Fruit fly (Drosophila melanogaster) whole organism, embryonic: ENCODE results near the gene CG33552.

ENCODE experiments used
- Atf-2 ChIP-seq: fragments of 200-800 bp; sonication (Bioruptor generic); optimal IDR thresholded peaks from 2 replicates; lab custom pipeline; 2016; ENCODE audit warnings: missing biosample characterization, missing genetic modification characterization
- CG11696 ChIP-seq: fragments of 200-800 bp; sonication (Bioruptor generic); IDR thresholded peaks from 2 replicates; pipeline ENCODE4 v1.3.6; 2022; ENCODE audit warnings: missing biosample characterization, missing genetic modification characterization
- CG1233 ChIP-seq: fragments of 200-800 bp; sonication (Bioruptor generic); optimal IDR thresholded peaks from 4 replicates; lab custom pipeline; 2018; ENCODE audit warnings: missing biosample characterization, mild to moderate bottlenecking, missing genetic modification characterization
- CG13894 ChIP-seq: fragments of 200-800 bp; sonication (Bioruptor generic); optimal IDR thresholded peaks from 3 replicates; lab custom pipeline; 2018; ENCODE audit warnings: missing biosample characterization, mild to moderate bottlenecking, missing genetic modification characterization, moderate library complexity
- CG15514 ChIP-seq: fragments of 200-800 bp; sonication (Bioruptor generic); optimal IDR thresholded peaks from 3 replicates; lab custom pipeline; 2017; ENCODE audit warnings: missing biosample characterization, missing genetic modification characterization, mild to moderate bottlenecking, moderate library complexity, missing genetic modification reagents
- CG17385 ChIP-seq: fragments of 200-800 bp; sonication (Bioruptor generic); optimal IDR thresholded peaks from 3 replicates; lab custom pipeline; 2018; ENCODE audit warnings: missing biosample characterization, mild to moderate bottlenecking, missing genetic modification characterization
- CG2199 ChIP-seq: fragments of 200-800 bp; sonication (Bioruptor generic); IDR thresholded peaks from 3 replicates; pipeline ENCODE4 v1.3.6; 2022; ENCODE audit warnings: missing biosample characterization, missing genetic modification characterization
- CG3065 ChIP-seq: fragments of 200-800 bp; sonication (Bioruptor generic); optimal IDR thresholded peaks from 2 replicates; lab custom pipeline; 2016; ENCODE audit warnings: missing biosample characterization, missing genetic modification characterization
- CG31224 ChIP-seq: fragments of 200-800 bp; sonication (Bioruptor generic); IDR thresholded peaks from 2 replicates; pipeline ENCODE4 v1.3.6; 2022; ENCODE audit warnings: missing biosample characterization, missing genetic modification characterization
- CG3407 ChIP-seq: fragments of 200-800 bp; sonication (Bioruptor generic); optimal IDR thresholded peaks from 2 replicates; lab custom pipeline; 2018; ENCODE audit warnings: missing biosample characterization, mild to moderate bottlenecking, missing genetic modification characterization
- CG34422 ChIP-seq: fragments of 200-800 bp; sonication (Bioruptor generic); IDR thresholded peaks from 3 replicates; pipeline ENCODE4 v1.3.6; 2022; ENCODE audit warnings: missing biosample characterization, missing genetic modification characterization
- CG4424 ChIP-seq: fragments of 200-800 bp; sonication (Bioruptor generic); optimal IDR thresholded peaks from 3 replicates; lab custom pipeline; 2016; ENCODE audit warnings: missing biosample characterization, missing genetic modification characterization
- CG4617 ChIP-seq: fragments of 200-800 bp; sonication (Bioruptor generic); optimal IDR thresholded peaks from 3 replicates; lab custom pipeline; 2016; ENCODE audit warnings: missing biosample characterization, missing genetic modification characterization, borderline replicate concordance
- CG7928 ChIP-seq: fragments of 200-800 bp; sonication (Bioruptor generic); optimal IDR thresholded peaks from 2 replicates; lab custom pipeline; 2017; ENCODE audit warnings: missing biosample characterization, mild to moderate bottlenecking, missing genetic modification characterization
- CG8290 ChIP-seq, 3 experiments: fragments of 200-800 bp; sonication (Bioruptor generic); optimal IDR thresholded peaks; 2 replicates each; lab custom pipeline; 2016 to 2019; ENCODE audit warnings: missing biosample characterization in 3 of 3, missing genetic modification characterization in 3 of 3, mild to moderate bottlenecking in 2 of 3, moderate library complexity in 1 of 3
- CG8388 ChIP-seq: fragments of 200-800 bp; sonication (Bioruptor generic); optimal IDR thresholded peaks from 2 replicates; lab custom pipeline; 2019; ENCODE audit warnings: missing biosample characterization, mild to moderate bottlenecking, missing genetic modification characterization, moderate library complexity
- Dbx ChIP-seq: fragments of 200-800 bp; sonication (Bioruptor generic); IDR thresholded peaks from 3 replicates; pipeline ENCODE4 v1.3.6; 2022; ENCODE audit warnings: missing biosample characterization, missing genetic modification characterization
- Drgx ChIP-seq: fragments of 200-800 bp; sonication (Bioruptor generic); IDR thresholded peaks from 2 replicates; pipeline ENCODE4 v1.3.6; 2022; ENCODE audit warnings: missing biosample characterization, missing genetic modification characterization
- Gug ChIP-seq: fragments of 200-800 bp; sonication (Bioruptor generic); IDR thresholded peaks from 4 replicates; pipeline ENCODE4 v1.3.6; 2022; ENCODE audit warnings: missing biosample characterization, missing genetic modification characterization
- H2.0 ChIP-seq: fragments of 200-800 bp; sonication (Bioruptor generic); IDR thresholded peaks from 2 replicates; pipeline ENCODE4 v1.3.6; 2022; ENCODE audit warnings: missing biosample characterization, missing genetic modification characterization
- Lpt ChIP-seq: fragments of >200 bp; optimal IDR thresholded peaks from 2 replicates; lab custom pipeline; 2018; ENCODE audit warnings: missing biosample characterization, missing genetic modification characterization
- Med ChIP-seq: fragments of 200-800 bp; sonication (Bioruptor generic); peaks from one replicate; lab custom pipeline; 2016; ENCODE audit warnings: missing biosample characterization, missing genetic modification characterization, mild to moderate bottlenecking, inconsistent platforms, moderate library complexity
- NFAT ChIP-seq: fragments of 200-800 bp; sonication (Bioruptor generic); IDR thresholded peaks from 2 replicates; pipeline ENCODE4 v1.3.6; 2022; ENCODE audit warnings: missing biosample characterization, missing genetic modification characterization
- Nf-YA ChIP-seq: fragments of 200-800 bp; sonication (Bioruptor generic); IDR thresholded peaks from 2 replicates; pipeline ENCODE4 v1.3.6; 2022; ENCODE audit warnings: missing biosample characterization, missing genetic modification characterization
- Oli ChIP-seq: fragments of 200-800 bp; sonication (Bioruptor generic); optimal IDR thresholded peaks from 2 replicates; lab custom pipeline; 2018; ENCODE audit warnings: missing biosample characterization, mild to moderate bottlenecking, missing genetic modification characterization, moderate library complexity
- Opbp ChIP-seq: fragments of 200-800 bp; sonication (Bioruptor generic); IDR thresholded peaks from 3 replicates; pipeline ENCODE4 v1.3.6; 2022; ENCODE audit warnings: missing biosample characterization, missing genetic modification characterization; ENCODE audit not compliant: partially characterized antibody
- Rfx ChIP-seq: fragments of 200-800 bp; sonication (Bioruptor generic); IDR thresholded peaks from 2 replicates; pipeline ENCODE4 v1.3.6; 2022; ENCODE audit warnings: missing biosample characterization, missing genetic modification characterization
- bsh ChIP-seq, 2 experiments: fragments of 200-800 bp; sonication (Bioruptor generic); optimal IDR thresholded peaks; 2 replicates each; lab custom pipeline; 2017 to 2018; ENCODE audit warnings: mild to moderate bottlenecking in 2 of 2, missing biosample characterization in 2 of 2, missing genetic modification characterization in 2 of 2, moderate library complexity in 1 of 2
- btn ChIP-seq: fragments of 200-800 bp; sonication (Bioruptor generic); optimal IDR thresholded peaks from 2 replicates; lab custom pipeline; 2016; ENCODE audit warnings: missing biosample characterization, missing genetic modification characterization
- cad ChIP-seq: fragments of >200 bp; optimal IDR thresholded peaks from 2 replicates; lab custom pipeline; 2017; ENCODE audit warnings: missing biosample characterization, missing genetic modification characterization
- cg ChIP-seq: fragments of 200-800 bp; sonication (Bioruptor generic); optimal IDR thresholded peaks from 3 replicates; lab custom pipeline; 2019; ENCODE audit warnings: missing biosample characterization, mild to moderate bottlenecking, missing genetic modification characterization, moderate library complexity
- corto ChIP-seq: fragments of 200-800 bp; sonication (Bioruptor generic); optimal IDR thresholded peaks from 2 replicates; lab custom pipeline; 2016; ENCODE audit warnings: missing biosample characterization, mild to moderate bottlenecking, missing genetic modification characterization, moderate library complexity
- exex ChIP-seq: fragments of 200-800 bp; sonication (Bioruptor generic); optimal IDR thresholded peaks from 4 replicates; lab custom pipeline; 2018; ENCODE audit warnings: missing biosample characterization, mild to moderate bottlenecking, missing genetic modification characterization, moderate library complexity
- gem ChIP-seq: fragments of 200-800 bp; sonication (Bioruptor generic); optimal IDR thresholded peaks from 2 replicates; lab custom pipeline; 2019; ENCODE audit warnings: missing biosample characterization, mild to moderate bottlenecking, missing genetic modification characterization, moderate library complexity
- gsb ChIP-seq: fragments of 200-800 bp; sonication (Bioruptor generic); IDR thresholded peaks from 2 replicates; pipeline ENCODE4 v1.3.6; 2022; ENCODE audit warnings: missing biosample characterization, missing genetic modification characterization
- hth ChIP-seq: fragments of >200 bp; optimal IDR thresholded peaks from 2 replicates; lab custom pipeline; 2017; ENCODE audit warnings: inconsistent platforms
- lbe ChIP-seq: fragments of 200-800 bp; sonication (Bioruptor generic); optimal IDR thresholded peaks from 2 replicates; lab custom pipeline; 2016; ENCODE audit warnings: missing biosample characterization, mild to moderate bottlenecking, missing genetic modification characterization
- nom ChIP-seq: fragments of 200-800 bp; sonication (Bioruptor generic); optimal IDR thresholded peaks from 2 replicates; lab custom pipeline; 2017; ENCODE audit warnings: missing biosample characterization, missing genetic modification characterization, mild to moderate bottlenecking, moderate library complexity, missing genetic modification reagents
- pan ChIP-seq, 4 experiments: fragments of >200 bp in 3 of 4; fragments of 200-800 bp in 1 of 4; sonication (Bioruptor generic) in 1 of 4; optimal IDR thresholded peaks in 3 of 4; IDR thresholded peaks in 1 of 4; 2 replicates each; pipeline versions ENCODE4 v1.3.6 to Lab custom; 2017 to 2022; ENCODE audit warnings: missing biosample characterization in 2 of 4, missing genetic modification characterization in 2 of 4, mixed read lengths in 1 of 4
- row ChIP-seq: fragments of 200-800 bp; sonication (Bioruptor generic); IDR thresholded peaks from 3 replicates; pipeline ENCODE4 v1.3.6; 2022; ENCODE audit warnings: missing biosample characterization, missing genetic modification characterization
- sens ChIP-seq: fragments of 200-800 bp; sonication (Bioruptor generic); peaks from one replicate; lab custom pipeline; 2016; ENCODE audit warnings: missing biosample characterization, missing genetic modification characterization
- sisA ChIP-seq: fragments of 200-800 bp; sonication (Bioruptor generic); IDR thresholded peaks from 2 replicates; pipeline ENCODE4 v1.3.6; 2022; ENCODE audit warnings: missing biosample characterization, missing genetic modification characterization
- sqz ChIP-seq: fragments of 200-800 bp; sonication (Bioruptor generic); optimal IDR thresholded peaks from 3 replicates; lab custom pipeline; 2018; ENCODE audit warnings: missing biosample characterization, mild to moderate bottlenecking, missing genetic modification characterization
- tgo ChIP-seq: fragments of 200-800 bp; sonication (Bioruptor generic); IDR thresholded peaks from 3 replicates; pipeline ENCODE4 v1.3.6; 2022; ENCODE audit warnings: missing biosample characterization, missing genetic modification characterization
- tup ChIP-seq: fragments of 200-800 bp; sonication (Bioruptor generic); optimal IDR thresholded peaks from 2 replicates; lab custom pipeline; 2016; ENCODE audit warnings: missing biosample characterization, mild to moderate bottlenecking, missing genetic modification characterization, moderate library complexity
- zf30C ChIP-seq: fragments of 200-800 bp; sonication (Bioruptor generic); optimal IDR thresholded peaks from 3 replicates; lab custom pipeline; 2018; ENCODE audit warnings: missing biosample characterization, mild to moderate bottlenecking, missing genetic modification characterization

Gene CG33552

DNA sequence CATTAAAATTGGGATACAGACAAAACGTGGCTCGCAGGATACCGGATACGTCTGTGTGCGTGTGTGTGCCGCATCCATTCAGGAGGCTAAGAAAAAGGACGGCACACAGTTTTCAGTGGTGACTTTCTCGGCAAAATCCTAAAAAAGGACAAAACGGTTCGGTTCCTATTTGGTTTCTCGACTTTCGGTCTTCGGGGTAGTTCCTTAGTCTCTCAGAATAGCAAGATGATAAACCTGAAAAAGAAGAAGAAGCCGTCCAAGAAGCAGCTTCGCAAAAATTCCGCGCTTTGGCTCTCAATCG, 3.3 kb downstream of the CG33552 start (continued):
- TF ChIP-seq tup (GFP tag; lab: Kevin White, UChicago) (no peak), CG7928 (GFP tag; lab: Kevin White, UChicago) (no peak), Rfx (no peak), Oli (tag; lab: Kevin White, UChicago) (no peak), CG31224 (GFP tag; lab: Robert Waterston, UW) (no peak), CG15514 (GFP tag; lab: Kevin White, UChicago) (no peak), CG4424 (GFP tag; lab: Kevin White, UChicago) (no peak), gsb (no peak), CG13894 (tag; lab: Kevin White, UChicago) (peak; percentile 80), CG4617 (GFP tag; lab: Kevin White, UChicago) (no peak), Opbp (GFP tag; lab: Robert Waterston, UW) (0 out of 3 replicates have a peak, but pooled peaks have one; percentile 23), NFAT (no peak), CG3065 (no peak), gem (tag; lab: Kevin White, UChicago) (no peak)
- TF ChIP-seq, all 482 proteins: peak for 6

DNA sequence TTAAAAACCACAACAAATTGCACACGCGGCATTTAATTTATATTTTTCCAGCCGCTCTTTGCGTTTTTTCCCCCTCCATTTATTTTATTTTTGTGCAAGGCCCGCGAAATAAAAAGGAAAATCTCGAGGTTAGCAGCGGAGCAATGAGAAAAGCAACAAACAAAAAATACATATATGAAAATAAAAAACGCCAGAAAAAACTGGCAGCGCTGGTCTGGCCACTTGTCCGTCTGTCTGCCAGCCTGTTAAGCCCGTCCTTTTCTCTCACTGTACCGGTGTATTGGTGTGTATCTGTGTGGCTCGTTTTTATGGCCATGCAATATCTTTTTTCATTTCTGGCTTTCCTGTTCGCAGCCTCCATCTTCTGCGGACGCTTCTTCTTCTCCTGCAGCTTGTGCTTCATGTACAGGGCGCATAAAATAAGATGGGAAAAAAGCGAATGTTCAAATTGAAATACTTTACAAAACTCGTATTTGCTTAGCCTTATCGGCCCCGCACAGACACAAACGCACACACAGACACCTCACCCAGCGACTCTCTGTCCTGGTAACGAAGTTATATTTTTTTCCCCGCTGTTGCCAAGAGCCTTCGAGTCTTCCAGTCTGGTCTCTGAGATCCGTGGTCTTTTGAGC, 4.2 kb downstream of the CG33552 start:
- no peak for TF ChIP-seq CG8388 (GFP tag; lab: Kevin White, UChicago)
- TF ChIP-seq sqz (GFP tag; lab: Kevin White, UChicago): peak; percentile 48
- peak; percentile 93 for TF ChIP-seq nom (GFP tag; lab: Kevin White, UChicago)
- no peak for TF ChIP-seq hth (lab: Kevin White, UChicago)
- 0 out of 3 replicates have a peak, but pooled peaks have one; percentile 23 for TF ChIP-seq CG34422
- no peak for TF ChIP-seq CG8290 (GFP tag; optimal IDR thresholded peaks at IDR 0.05; lab: Kevin White, UChicago)
- TF ChIP-seq CG8290 (tag; optimal IDR thresholded peaks at IDR 0.05; lab: Kevin White, UChicago): no peak
- TF ChIP-seq CG3407 (GFP tag; lab: Kevin White, UChicago): no peak
- no peak for TF ChIP-seq Dbx (GFP tag; lab: Robert Waterston, UW)
- TF ChIP-seq Gug: 0 out of 4 replicates have a peak, but pooled peaks have one; percentile 19
- TF ChIP-seq CG17385: peak; percentile 11
- no peak for TF ChIP-seq Nf-YA (GFP tag; lab: Robert Waterston, UW)
- TF ChIP-seq cad (GFP tag; lab: Kevin White, UChicago): peak; percentile 60
- peak in 1 of 2 experiments; percentile 60 for TF ChIP-seq bsh (GFP tag; optimal IDR thresholded peaks at IDR 0.05; lab: Kevin White, UChicago)
- TF ChIP-seq sens (GFP tag; lab: Kevin White, UChicago): peak; percentile 7
- TF ChIP-seq zf30C (GFP tag; lab: Kevin White, UChicago): peak; percentile 76
- no peak for TF ChIP-seq pan (optimal IDR thresholded peaks at IDR 0.05; lab: Kevin White, UChicago)
- no peak for TF ChIP-seq pan (GFP tag; optimal IDR thresholded peaks at IDR 0.05 in 1 of 2, IDR thresholded peaks at IDR 0.05 in 1 of 2)
- TF ChIP-seq tgo (GFP tag; lab: Robert Waterston, UW): no peak
- 0 out of 3 replicates have a peak, but pooled peaks have one; percentile 8 for TF ChIP-seq row (GFP tag; lab: Robert Waterston, UW)
- TF ChIP-seq Lpt: no peak
- TF ChIP-seq lbe: no peak
- TF ChIP-seq Atf-2 (GFP tag; lab: Kevin White, UChicago): no peak
- peak; percentile 37; the same call in 1 of the 2 replicates for TF ChIP-seq Drgx (GFP tag; lab: Robert Waterston, UW)
- 0 out of 3 replicates have a peak, but pooled peaks have one; percentile 10 for TF ChIP-seq CG2199 (GFP tag; lab: Robert Waterston, UW)
- peak; percentile 35 for TF ChIP-seq cg (GFP tag; lab: Kevin White, UChicago)
- 0 out of 2 replicates have a peak, but pooled peaks have one; percentile 8 for TF ChIP-seq sisA
- TF ChIP-seq exex: no peak
- no peak for TF ChIP-seq CG1233 (GFP tag; lab: Kevin White, UChicago)
- TF ChIP-seq btn (GFP tag; lab: Kevin White, UChicago): no peak
- TF ChIP-seq corto (GFP tag; lab: Kevin White, UChicago): peak; percentile 24
- peak; percentile 7; the same call in 1 of the 2 replicates for TF ChIP-seq H2.0
- peak; percentile 76 for TF ChIP-seq Med (GFP tag; lab: Kevin White, UChicago)
- no peak for TF ChIP-seq CG11696
